Worm (Caenorhabditis elegans): ENCODE measurements around the gene Y51B9A.9.

- TF ChIP-seq peb-1 (tag; optimal IDR thresholded peaks at IDR 0.05) (no peak), aly-2 (tag; optimal IDR thresholded peaks at IDR 0.05) (no peak), mdl-1 (tag; optimal IDR thresholded peaks at IDR 0.05) (no peak), lin-13 (GFP tag; optimal IDR thresholded peaks at IDR 0.05) (no peak), unc-62 (GFP tag; optimal IDR thresholded peaks at IDR 0.05) (no peak), ceh-16 (tag; optimal IDR thresholded peaks at IDR 0.05) (no peak), ceh-82 (tag; optimal IDR thresholded peaks at IDR 0.05) (no peak), nhr-25 (tag; optimal IDR thresholded peaks at IDR 0.05) (no peak), lin-39 (tag; optimal IDR thresholded peaks at IDR 0.05) (no peak), skn-1 (tag; optimal IDR thresholded peaks at IDR 0.05) (no peak), elt-1 (tag; optimal IDR thresholded peaks at IDR 0.05) (no peak), nhr-10 (tag; optimal IDR thresholded peaks at IDR 0.05) (no peak), nhr-21 (tag; optimal IDR thresholded peaks at IDR 0.05) (no peak), nhr-77 (tag; optimal IDR thresholded peaks at IDR 0.05) (no peak)
Measured at ce11 chrII:9346490-9346889, 50.9 kb downstream of the Y51B9A.9 start, which contains the start of gene F42A8.1.
